Fruit fly (Drosophila melanogaster): ENCODE data around the gene PGRP-LB.

PGRP-LB gene

DNA sequence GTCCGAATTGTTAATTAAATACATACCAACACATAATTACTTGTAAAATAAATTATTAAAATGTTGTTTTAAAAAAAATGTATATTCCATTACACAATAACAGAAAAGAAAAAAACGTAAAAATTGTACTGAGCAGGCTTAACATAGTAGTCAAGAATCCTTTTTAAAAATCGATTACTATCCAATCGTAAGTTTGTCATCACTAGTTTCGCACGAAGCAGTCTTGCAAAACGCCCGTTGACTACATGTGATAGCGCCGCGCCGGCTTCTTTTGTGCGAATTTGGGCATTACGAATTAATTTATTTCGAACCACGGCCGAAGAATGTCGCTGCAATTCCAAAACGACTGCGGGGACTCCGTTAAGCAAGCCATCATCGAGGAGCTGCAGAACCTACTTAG, 48.0 kb downstream of the PGRP-LB start, which contains the start of gene Ipo9:
Gene Ipo9, plus strand, starts transcription at position 152 of the 400 bp plus-strand sequence.
- TF ChIP-seq Nf-YC (tag; optimal IDR thresholded peaks at IDR 0.05) = no peak
- TF ChIP-seq Trl (optimal IDR thresholded peaks at IDR 0.05) = no peak
- no peak for TF ChIP-seq Trl (GFP tag; optimal IDR thresholded peaks at IDR 0.05)
- no peak for TF ChIP-seq CG10565 (GFP tag; optimal IDR thresholded peaks at IDR 0.05)
- TF ChIP-seq Bgb (GFP tag; IDR thresholded peaks at IDR 0.05; ENCODE audit: partially characterized antibody) = 0 out of 2 replicates have a peak, but pooled peaks have one; percentile 8
- peak; percentile 65 for TF ChIP-seq Dref (GFP tag; IDR thresholded peaks at IDR 0.05)
- TF ChIP-seq mam (GFP tag; optimal IDR thresholded peaks at IDR 0.05) = peak; percentile 7
- TF ChIP-seq bsh (GFP tag; optimal IDR thresholded peaks at IDR 0.05) = no peak
- no peak for TF ChIP-seq CG4707 (GFP tag; optimal IDR thresholded peaks at IDR 0.05)
- TF ChIP-seq CG6654 (GFP tag; optimal IDR thresholded peaks at IDR 0.05) = no peak
- no peak for TF ChIP-seq trh (GFP tag; optimal IDR thresholded peaks at IDR 0.05)
- TF ChIP-seq Blimp-1 (GFP tag; optimal IDR thresholded peaks at IDR 0.05) = no peak
- TF ChIP-seq cg (GFP tag; optimal IDR thresholded peaks at IDR 0.05) = no peak
- 0 out of 3 replicates have a peak, but pooled peaks have one; percentile 13 for TF ChIP-seq z (GFP tag; IDR thresholded peaks at IDR 0.05)
- peak; percentile 73 for TF ChIP-seq Sry-δ (GFP tag; optimal IDR thresholded peaks at IDR 0.05)
- TF ChIP-seq B-H2 (GFP tag; optimal IDR thresholded peaks at IDR 0.05) = no peak
- TF ChIP-seq ash1 (GFP tag; optimal IDR thresholded peaks at IDR 0.05) = no peak
- peak; percentile 78 for TF ChIP-seq CG10267 (tag; optimal IDR thresholded peaks at IDR 0.05)
- peak; percentile 28 for TF ChIP-seq CG2120 (GFP tag; optimal IDR thresholded peaks at IDR 0.05)
- TF ChIP-seq CG32532 (GFP tag; IDR thresholded peaks at IDR 0.05) = peak; percentile 22; the same call in 1 of the 2 replicates
- TF ChIP-seq sqz (GFP tag; optimal IDR thresholded peaks at IDR 0.05) = no peak
- no peak for TF ChIP-seq D19B (GFP tag; optimal IDR thresholded peaks at IDR 0.05)
- peak; percentile 44 for TF ChIP-seq CG13287 (GFP tag; IDR thresholded peaks at IDR 0.05; ENCODE audit: partially characterized antibody)
- peak; percentile 38 for TF ChIP-seq BEAF-32 (GFP tag; optimal IDR thresholded peaks at IDR 0.05)
- 0 out of 2 replicates have a peak, but pooled peaks have one; percentile 20 for TF ChIP-seq slbo (GFP tag; IDR thresholded peaks at IDR 0.05)
- TF ChIP-seq CG9876 (GFP tag; optimal IDR thresholded peaks at IDR 0.05) = no peak
- 0 out of 3 replicates have a peak, but pooled peaks have one; percentile 18 for TF ChIP-seq mld (GFP tag; IDR thresholded peaks at IDR 0.05; ENCODE audit: partially characterized antibody)
- no peak for TF ChIP-seq CG18764 (GFP tag; optimal IDR thresholded peaks at IDR 0.05)
- no peak for TF ChIP-seq dpn (GFP tag; optimal IDR thresholded peaks at IDR 0.05)
- no peak for TF ChIP-seq abd-A (tag; optimal IDR thresholded peaks at IDR 0.05)
- TF ChIP-seq Scr (GFP tag; IDR thresholded peaks at IDR 0.05; ENCODE audit: partially characterized antibody) = 0 out of 2 replicates have a peak, but pooled peaks have one; percentile 34
- no peak for TF ChIP-seq jing (GFP tag; optimal IDR thresholded peaks at IDR 0.05)
- no peak for TF ChIP-seq CG3838 (GFP tag; optimal IDR thresholded peaks at IDR 0.05)
- TF ChIP-seq Abd-B (GFP tag; optimal IDR thresholded peaks at IDR 0.05) = no peak
- no peak for TF ChIP-seq D19A (tag; optimal IDR thresholded peaks at IDR 0.05)
- no peak for TF ChIP-seq NC2α (GFP tag; optimal IDR thresholded peaks at IDR 0.05)
- TF ChIP-seq nau (GFP tag; optimal IDR thresholded peaks at IDR 0.05) = no peak
- TF ChIP-seq ara (GFP tag; IDR thresholded peaks at IDR 0.05) = no peak
- peak; percentile 74 for TF ChIP-seq CG17359 (tag; optimal IDR thresholded peaks at IDR 0.05)
- peak; percentile 27; the same call in 2 of the 3 replicates for TF ChIP-seq row (GFP tag; IDR thresholded peaks at IDR 0.05)
- TF ChIP-seq Bdp1 (GFP tag; optimal IDR thresholded peaks at IDR 0.05) = no peak
- no peak for TF ChIP-seq br (optimal IDR thresholded peaks at IDR 0.05)
- no peak for TF ChIP-seq Doc3 (GFP tag; IDR thresholded peaks at IDR 0.05; ENCODE audit: partially characterized antibody)
- no peak for TF ChIP-seq pan (optimal IDR thresholded peaks at IDR 0.05)
- no peak for TF ChIP-seq pan (GFP tag; optimal IDR thresholded peaks at IDR 0.05 in 1 of 2, IDR thresholded peaks at IDR 0.05 in 1 of 2)
- no peak for TF ChIP-seq CG12219 (GFP tag; optimal IDR thresholded peaks at IDR 0.05)
- peak; percentile 14; the same call in 1 of the 2 replicates for TF ChIP-seq CG9932 (GFP tag; IDR thresholded peaks at IDR 0.05)
- TF ChIP-seq CG15479 (GFP tag; optimal IDR thresholded peaks at IDR 0.05) = no peak
- no peak for TF ChIP-seq bcd (GFP tag; optimal IDR thresholded peaks at IDR 0.05)
- TF ChIP-seq amos (GFP tag; IDR thresholded peaks at IDR 0.05; ENCODE audit: partially characterized antibody) = peak; percentile 40; the same call in 1 of the 2 replicates
- TF ChIP-seq CG17829 (tag; optimal IDR thresholded peaks at IDR 0.05) = no peak
